Fruit fly (Drosophila melanogaster): ENCODE measurements around the gene Gpdh1.

Gpdh1 gene

dm6 chr2L:5943229-5944078, at the start of gene Gpdh1, which contains the start of gene Sfp26Ad:
TSS of gene Gpdh1 (plus strand) at chr2L:5943643.
TSS of gene Sfp26Ad (minus strand) at chr2L:5943304.
- TF ChIP-seq CG8478 (optimal IDR thresholded peaks at IDR 0.05) = no peak
- TF ChIP-seq Dll (optimal IDR thresholded peaks at IDR 0.05) = peak; percentile 84

dm6 chr2L:5893796-5894195, 49.6 kb upstream of the Gpdh1 start, which contains the start of gene Acp26Aa:
TSS of gene Acp26Aa (minus strand) at chr2L:5893896.
- TF ChIP-seq usp (GFP tag; optimal IDR thresholded peaks at IDR 0.05) (no peak), psq (optimal IDR thresholded peaks at IDR 0.05) (no peak), EcR (GFP tag; optimal IDR thresholded peaks at IDR 0.05) (no peak), pan (optimal IDR thresholded peaks at IDR 0.05) (no peak), CG8478 (optimal IDR thresholded peaks at IDR 0.05) (no peak), Dll (optimal IDR thresholded peaks at IDR 0.05) (no peak)

- TF ChIP-seq pan (optimal IDR thresholded peaks at IDR 0.05) = no peak
- no peak for TF ChIP-seq CG8478 (optimal IDR thresholded peaks at IDR 0.05)
Measured at dm6 chr2L:5894533-5894932, 48.9 kb upstream of the Gpdh1 start.

- TF ChIP-seq CG8478 (optimal IDR thresholded peaks at IDR 0.05) (no peak), Dll (optimal IDR thresholded peaks at IDR 0.05) (no peak), EcR (GFP tag; optimal IDR thresholded peaks at IDR 0.05) (no peak), pan (optimal IDR thresholded peaks at IDR 0.05) (no peak), psq (optimal IDR thresholded peaks at IDR 0.05) (no peak), usp (GFP tag; optimal IDR thresholded peaks at IDR 0.05) (no peak)
Measured at dm6 chr2L:5899170-5899708, 44.2 kb upstream of the Gpdh1 start.

- TF ChIP-seq CG8478 (optimal IDR thresholded peaks at IDR 0.05) (no peak), psq (optimal IDR thresholded peaks at IDR 0.05) (no peak), pan (optimal IDR thresholded peaks at IDR 0.05) (no peak), Dll (optimal IDR thresholded peaks at IDR 0.05) (no peak)
Measured at dm6 chr2L:5901553-5901952, 41.9 kb upstream of the Gpdh1 start.

- TF ChIP-seq CG8478 (optimal IDR thresholded peaks at IDR 0.05) = no peak
- no peak for TF ChIP-seq usp (GFP tag; optimal IDR thresholded peaks at IDR 0.05)
- TF ChIP-seq psq (optimal IDR thresholded peaks at IDR 0.05) = no peak
- no peak for TF ChIP-seq EcR (GFP tag; optimal IDR thresholded peaks at IDR 0.05)
- TF ChIP-seq pan (optimal IDR thresholded peaks at IDR 0.05) = no peak
- TF ChIP-seq Dll (optimal IDR thresholded peaks at IDR 0.05) = no peak
Measured at dm6 chr2L:5902898-5903297, 40.5 kb upstream of the Gpdh1 start.

dm6 chr2L:5904585-5904984, 38.9 kb upstream of the Gpdh1 start, which contains the start of gene CG9021:
TSS of gene CG9021 (minus strand) at chr2L:5904689.
- TF ChIP-seq usp (GFP tag; optimal IDR thresholded peaks at IDR 0.05) = no peak
- TF ChIP-seq pan (optimal IDR thresholded peaks at IDR 0.05) = no peak
- no peak for TF ChIP-seq Dll (optimal IDR thresholded peaks at IDR 0.05)
- TF ChIP-seq EcR (GFP tag; optimal IDR thresholded peaks at IDR 0.05) = no peak
- no peak for TF ChIP-seq CG8478 (optimal IDR thresholded peaks at IDR 0.05)
- TF ChIP-seq psq (optimal IDR thresholded peaks at IDR 0.05) = no peak

dm6 chr2L:5906893-5907850, 36.3 kb upstream of the Gpdh1 start, which contains the start of gene bchs:
TSS of gene bchs (plus strand) at chr2L:5907169.
- TF ChIP-seq psq (optimal IDR thresholded peaks at IDR 0.05) (peak; percentile 42), pan (optimal IDR thresholded peaks at IDR 0.05) (no peak), EcR (GFP tag; optimal IDR thresholded peaks at IDR 0.05) (no peak), Dll (optimal IDR thresholded peaks at IDR 0.05) (peak; percentile 76), usp (GFP tag; optimal IDR thresholded peaks at IDR 0.05) (no peak), CG8478 (optimal IDR thresholded peaks at IDR 0.05) (no peak)

- TF ChIP-seq CG8478 (optimal IDR thresholded peaks at IDR 0.05) = no peak
- TF ChIP-seq Dll (optimal IDR thresholded peaks at IDR 0.05) = no peak
Measured at dm6 chr2L:5910189-5910588, 33.3 kb upstream of the Gpdh1 start, which contains the start of gene CG14000. TSS of gene CG14000 (minus strand) at chr2L:5910289.

- no peak for TF ChIP-seq CG8478 (optimal IDR thresholded peaks at IDR 0.05)
- TF ChIP-seq Dll (optimal IDR thresholded peaks at IDR 0.05) = no peak
Measured at dm6 chr2L:5923603-5924138, 19.8 kb upstream of the Gpdh1 start, which contains the start of gene CG9016. TSS of gene CG9016 (minus strand) at chr2L:5923653.

- TF ChIP-seq usp (GFP tag; optimal IDR thresholded peaks at IDR 0.05) (no peak), pan (optimal IDR thresholded peaks at IDR 0.05) (no peak), psq (optimal IDR thresholded peaks at IDR 0.05) (no peak), Dll (optimal IDR thresholded peaks at IDR 0.05) (no peak), CG8478 (optimal IDR thresholded peaks at IDR 0.05) (no peak), EcR (GFP tag; optimal IDR thresholded peaks at IDR 0.05) (no peak)
Measured at dm6 chr2L:5925164-5925563, 18.3 kb upstream of the Gpdh1 start.

- TF ChIP-seq CG8478 (optimal IDR thresholded peaks at IDR 0.05) = no peak
- TF ChIP-seq EcR (GFP tag; optimal IDR thresholded peaks at IDR 0.05) = no peak
- no peak for TF ChIP-seq Dll (optimal IDR thresholded peaks at IDR 0.05)
- TF ChIP-seq usp (GFP tag; optimal IDR thresholded peaks at IDR 0.05) = no peak
- TF ChIP-seq psq (optimal IDR thresholded peaks at IDR 0.05) = no peak
- TF ChIP-seq pan (optimal IDR thresholded peaks at IDR 0.05) = no peak
Measured at dm6 chr2L:5925637-5926036, 17.8 kb upstream of the Gpdh1 start, which contains the start of gene dsf. TSS of gene dsf (plus strand) at chr2L:5925937.
